Worm (Caenorhabditis elegans): ENCODE measurements around the gene lron-5.
A peak's percentile ranks its signal among the peaks of the same experiment; 100 is the strongest.

lron-5 gene

DNA sequence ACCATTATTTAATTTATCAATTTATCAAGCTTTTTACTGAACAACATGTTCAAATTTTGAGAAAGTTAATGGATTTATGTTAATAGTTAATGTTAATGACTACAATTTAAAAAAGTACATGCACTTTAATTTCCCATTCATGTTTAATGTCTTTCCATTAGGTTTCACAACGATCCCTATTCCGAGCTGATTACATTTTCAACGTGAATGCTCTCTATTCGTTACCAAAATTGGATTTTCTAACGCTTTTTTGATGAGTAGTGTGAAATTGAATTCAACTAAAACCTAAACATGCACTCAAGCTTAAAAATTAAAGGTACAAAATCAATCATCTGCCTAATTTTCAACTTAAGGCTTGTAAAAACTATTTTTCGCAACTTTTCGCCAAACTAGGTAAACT lies 34.6 kb downstream of the lron-5 start:
- TF ChIP-seq T22C8.4 (GFP tag; IDR thresholded peaks at IDR 0.05) (no peak), ztf-29 (GFP tag; IDR thresholded peaks at IDR 0.05) (no peak), med-1 (GFP tag; optimal IDR thresholded peaks at IDR 0.05; ENCODE audit: insufficient read depth) (no peak), flt-1 (GFP tag; IDR thresholded peaks at IDR 0.05) (no peak), ztf-23 (GFP tag; IDR thresholded peaks at IDR 0.05) (no peak), cog-1 (tag; optimal IDR thresholded peaks at IDR 0.05) (no peak), klf-2 (GFP tag; conservative IDR thresholded peaks at IDR 0.05) (no peak), tab-1 (GFP tag; IDR thresholded peaks at IDR 0.05) (no peak), ref-1 (GFP tag; conservative IDR thresholded peaks at IDR 0.05) (no peak)

DNA sequence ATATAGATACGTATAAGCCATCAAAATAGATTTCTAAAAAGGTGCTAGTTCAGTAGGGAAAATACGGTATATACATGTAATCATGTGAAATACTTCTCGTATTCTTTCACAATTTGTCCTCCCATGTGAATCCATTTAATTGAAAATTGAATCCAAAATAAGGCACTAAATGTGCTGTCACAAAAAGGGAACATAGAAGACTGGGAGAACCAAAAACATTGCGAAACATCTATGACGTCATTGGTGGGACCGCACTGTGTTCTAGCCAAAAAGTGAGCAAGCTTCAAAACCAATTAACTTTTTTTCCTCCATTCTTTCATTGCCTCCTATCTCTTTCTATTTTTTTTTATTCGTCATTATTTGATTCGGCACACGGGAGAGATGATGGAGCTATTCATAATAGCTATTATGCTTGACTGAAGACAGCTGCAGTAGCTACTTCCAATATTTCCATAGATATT lies 35.6 kb downstream of the lron-5 start, which contains the start of gene cdka-1:
Gene cdka-1 (plus strand): TSS at position 411 of the 461 bp plus-strand sequence.
- TF ChIP-seq ztf-29 (GFP tag; IDR thresholded peaks at IDR 0.05) = no peak
- no peak for TF ChIP-seq ztf-23 (GFP tag; IDR thresholded peaks at IDR 0.05)
- TF ChIP-seq tab-1 (GFP tag; IDR thresholded peaks at IDR 0.05) = no peak
- no peak for TF ChIP-seq T22C8.4 (GFP tag; IDR thresholded peaks at IDR 0.05)
- no peak for TF ChIP-seq med-1 (GFP tag; optimal IDR thresholded peaks at IDR 0.05; ENCODE audit: insufficient read depth)
- TF ChIP-seq cog-1 (tag; optimal IDR thresholded peaks at IDR 0.05) = no peak
- TF ChIP-seq flt-1 (GFP tag; IDR thresholded peaks at IDR 0.05) = no peak
- no peak for TF ChIP-seq klf-2 (GFP tag; conservative IDR thresholded peaks at IDR 0.05)
- no peak for TF ChIP-seq ref-1 (GFP tag; conservative IDR thresholded peaks at IDR 0.05)

DNA sequence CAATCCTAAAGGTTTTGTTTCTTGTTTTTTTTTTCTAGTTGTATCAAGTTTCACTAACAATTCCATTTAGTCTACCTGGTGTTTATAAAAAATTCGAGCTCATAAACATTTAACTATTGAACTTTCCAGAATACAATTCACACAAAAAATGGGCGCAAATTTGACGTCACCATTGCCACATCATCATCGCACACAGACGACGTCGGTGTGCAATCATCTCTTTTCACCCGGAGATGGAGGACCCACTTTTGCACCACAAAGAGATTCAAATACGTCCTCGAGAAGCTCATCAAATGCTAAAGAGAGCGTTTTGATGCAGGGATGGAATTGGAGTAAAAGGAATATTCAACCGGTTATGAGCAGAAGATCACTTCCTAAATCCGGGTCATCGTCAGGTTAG lies 36.6 kb downstream of the lron-5 start:
- TF ChIP-seq ztf-23 (GFP tag; IDR thresholded peaks at IDR 0.05) (no peak), klf-2 (GFP tag; conservative IDR thresholded peaks at IDR 0.05) (no peak), ztf-29 (GFP tag; IDR thresholded peaks at IDR 0.05) (no peak), ref-1 (GFP tag; conservative IDR thresholded peaks at IDR 0.05) (no peak), med-1 (GFP tag; optimal IDR thresholded peaks at IDR 0.05; ENCODE audit: insufficient read depth) (no peak), flt-1 (GFP tag; IDR thresholded peaks at IDR 0.05) (no peak), cog-1 (tag; optimal IDR thresholded peaks at IDR 0.05) (no peak), tab-1 (GFP tag; IDR thresholded peaks at IDR 0.05) (no peak), T22C8.4 (GFP tag; IDR thresholded peaks at IDR 0.05) (no peak)

DNA sequence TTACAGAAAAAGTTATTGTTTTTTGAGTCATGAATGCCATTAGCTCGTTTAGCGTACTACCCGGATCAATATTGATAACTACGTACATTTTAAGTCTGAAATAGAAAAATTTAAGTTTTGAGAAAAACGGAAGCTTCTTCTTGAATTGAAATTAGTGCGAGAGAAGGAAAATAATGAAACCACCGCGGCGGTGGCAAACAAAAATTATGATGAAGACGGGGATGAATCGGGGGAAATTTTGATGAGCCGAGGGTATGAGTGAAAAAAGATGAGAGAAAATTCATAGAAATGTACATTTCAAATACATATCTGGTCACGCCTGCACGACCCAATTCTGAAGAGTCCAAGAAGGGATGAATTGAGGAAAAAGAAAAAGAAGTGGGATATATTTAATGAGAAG lies 42.4 kb downstream of the lron-5 start, which contains the start of gene T23F11.4:
Gene T23F11.4 (minus strand): TSS at position 101 of the 400 bp plus-strand sequence.
- TF ChIP-seq T22C8.4 (GFP tag; IDR thresholded peaks at IDR 0.05) = no peak
- TF ChIP-seq ztf-23 (GFP tag; IDR thresholded peaks at IDR 0.05) = no peak
- TF ChIP-seq med-1 (GFP tag; optimal IDR thresholded peaks at IDR 0.05; ENCODE audit: insufficient read depth) = no peak
- no peak for TF ChIP-seq cog-1 (tag; optimal IDR thresholded peaks at IDR 0.05)
- no peak for TF ChIP-seq ztf-29 (GFP tag; IDR thresholded peaks at IDR 0.05)
- no peak for TF ChIP-seq flt-1 (GFP tag; IDR thresholded peaks at IDR 0.05)
- no peak for TF ChIP-seq ref-1 (GFP tag; conservative IDR thresholded peaks at IDR 0.05)
- no peak for TF ChIP-seq klf-2 (GFP tag; conservative IDR thresholded peaks at IDR 0.05)
- TF ChIP-seq tab-1 (GFP tag; IDR thresholded peaks at IDR 0.05) = no peak

DNA sequence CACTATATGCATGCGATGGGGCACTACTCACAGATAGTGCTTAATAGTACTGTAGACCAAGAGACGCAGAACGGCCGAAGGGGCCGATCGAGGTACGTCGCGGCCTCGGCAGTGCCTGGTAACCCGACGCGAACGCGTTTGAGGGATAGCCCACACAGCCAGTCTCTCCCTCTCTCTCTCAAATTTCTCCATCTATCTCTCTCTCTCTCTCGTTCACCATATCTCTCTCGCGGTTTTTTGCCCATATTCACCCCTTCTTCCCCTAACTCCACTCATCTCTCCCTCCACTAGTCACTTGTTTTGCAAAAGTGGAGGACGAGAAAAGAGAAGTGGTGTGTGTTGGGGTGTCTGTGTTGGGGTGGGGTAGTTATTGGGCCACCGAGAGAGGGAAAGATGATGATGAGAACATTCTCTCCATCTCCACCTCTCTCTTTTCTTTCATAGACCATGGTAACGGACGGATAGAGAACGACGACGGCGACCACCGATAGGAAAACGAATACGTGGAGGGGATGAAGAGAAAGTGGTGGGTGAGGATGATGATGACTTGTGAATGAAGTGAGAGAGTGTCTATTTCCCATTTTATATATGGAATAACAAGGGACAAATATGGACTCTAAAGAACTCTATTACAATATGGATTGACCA lies 44.0 kb downstream of the lron-5 start:
- TF ChIP-seq ztf-29 (GFP tag; IDR thresholded peaks at IDR 0.05) (no peak), ztf-23 (GFP tag; IDR thresholded peaks at IDR 0.05) (no peak), klf-2 (GFP tag; conservative IDR thresholded peaks at IDR 0.05) (0 out of 2 replicates have a peak, but pooled peaks have one; percentile 37), flt-1 (GFP tag; IDR thresholded peaks at IDR 0.05) (peak; percentile 62; the same call in 1 of the 2 replicates)

DNA sequence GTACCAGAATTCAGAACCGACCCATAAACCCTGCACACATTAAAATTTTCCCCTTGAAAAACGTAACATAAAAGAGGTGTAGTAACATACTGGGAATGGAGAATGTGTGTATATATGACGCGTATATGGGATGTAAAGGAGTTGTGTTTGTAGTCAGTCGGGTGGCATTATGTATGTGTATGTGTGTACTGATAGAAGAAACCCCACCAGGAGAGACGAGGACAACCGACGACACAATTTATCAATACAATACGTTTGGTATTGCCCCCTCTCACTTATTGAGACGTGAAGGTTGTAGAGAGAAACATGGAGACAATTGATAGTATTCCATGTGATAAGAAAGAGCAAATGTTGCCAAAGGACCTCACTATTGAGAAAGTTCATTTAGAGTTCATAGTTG lies 45.2 kb downstream of the lron-5 start:
- no peak for TF ChIP-seq T22C8.4 (GFP tag; IDR thresholded peaks at IDR 0.05)
- TF ChIP-seq med-1 (GFP tag; optimal IDR thresholded peaks at IDR 0.05; ENCODE audit: insufficient read depth) = no peak
- TF ChIP-seq flt-1 (GFP tag; IDR thresholded peaks at IDR 0.05) = no peak

DNA sequence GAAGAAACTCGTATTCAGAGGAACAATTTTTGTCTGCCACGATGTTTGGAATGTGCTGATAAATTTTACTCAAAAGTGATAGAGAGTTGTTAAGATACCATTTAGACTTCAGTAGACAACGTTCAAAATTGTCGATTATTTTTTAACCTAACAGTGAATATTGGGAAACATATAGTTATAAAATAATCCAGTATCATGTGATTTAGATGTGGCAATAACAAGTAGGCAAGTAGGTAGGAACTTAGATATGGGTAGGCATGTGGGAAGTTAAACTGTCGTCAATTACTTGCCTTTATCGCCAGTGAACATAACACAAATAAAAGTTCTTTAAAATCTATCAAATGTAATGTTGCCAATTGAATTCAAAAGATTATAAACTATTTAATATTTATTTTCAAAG lies 48.7 kb downstream of the lron-5 start, which contains the start of gene T23F11.11:
Gene T23F11.11 (minus strand): TSS at position 101 of the 400 bp plus-strand sequence.
- TF ChIP-seq tab-1 (GFP tag; IDR thresholded peaks at IDR 0.05) (no peak), ztf-23 (GFP tag; IDR thresholded peaks at IDR 0.05) (no peak), flt-1 (GFP tag; IDR thresholded peaks at IDR 0.05) (no peak), ref-1 (GFP tag; conservative IDR thresholded peaks at IDR 0.05) (no peak), ztf-29 (GFP tag; IDR thresholded peaks at IDR 0.05) (no peak)

DNA sequence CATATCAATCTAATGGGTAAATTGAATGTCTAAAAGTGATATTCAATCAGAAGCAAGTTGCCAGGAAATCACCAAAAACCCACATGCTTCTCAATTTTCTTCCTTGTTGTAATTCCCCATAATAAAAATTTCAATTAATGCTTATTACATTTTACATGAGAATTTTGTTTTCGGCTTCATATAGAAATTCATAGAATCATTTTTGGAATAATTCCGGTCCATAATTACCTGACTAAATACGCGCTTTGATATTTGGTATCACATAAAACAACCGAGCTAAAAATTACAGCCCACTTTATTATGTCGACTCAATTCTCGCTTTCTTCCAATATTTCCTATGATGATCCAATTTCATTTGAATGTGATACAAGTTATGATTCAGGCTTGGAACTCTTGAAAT lies 49.1 kb downstream of the lron-5 start, which contains the start of gene srg-13:
Gene srg-13 (plus strand): TSS at position 301 of the 400 bp plus-strand sequence.
- no peak for TF ChIP-seq tab-1 (GFP tag; IDR thresholded peaks at IDR 0.05)
- no peak for TF ChIP-seq cog-1 (tag; optimal IDR thresholded peaks at IDR 0.05)
- no peak for TF ChIP-seq ref-1 (GFP tag; conservative IDR thresholded peaks at IDR 0.05)
- no peak for TF ChIP-seq T22C8.4 (GFP tag; IDR thresholded peaks at IDR 0.05)
- no peak for TF ChIP-seq med-1 (GFP tag; optimal IDR thresholded peaks at IDR 0.05; ENCODE audit: insufficient read depth)
- no peak for TF ChIP-seq ztf-29 (GFP tag; IDR thresholded peaks at IDR 0.05)
